Fruit fly (Drosophila melanogaster) whole organism, embryonic: Measurements from ENCODE around the gene vkg.

Experiments used
- B-H1 ChIP-seq: fragments of 200-800 bp; sonication (Bioruptor generic); IDR thresholded peaks from 3 replicates; pipeline ENCODE4 v1.3.6; 2022; ENCODE audit warnings: missing biosample characterization, missing genetic modification characterization
- CG10267 ChIP-seq: fragments of 200-800 bp; sonication (Bioruptor generic); optimal IDR thresholded peaks from 2 replicates; lab custom pipeline; 2018; ENCODE audit warnings: missing biosample characterization, mild to moderate bottlenecking, missing genetic modification characterization, moderate library complexity
- CG12659 ChIP-seq: fragments of 200-800 bp; sonication (Bioruptor generic); optimal IDR thresholded peaks from 3 replicates; lab custom pipeline; 2017; ENCODE audit warnings: mild to moderate bottlenecking, missing biosample characterization, missing genetic modification reagents, missing genetic modification characterization
- CG13424 ChIP-seq: fragments of 200-800 bp; sonication (Bioruptor generic); optimal IDR thresholded peaks from 2 replicates; lab custom pipeline; 2019; ENCODE audit warnings: missing biosample characterization, mild to moderate bottlenecking, missing genetic modification characterization, moderate library complexity
- CG13624 ChIP-seq: fragments of 200-800 bp; sonication (Bioruptor generic); optimal IDR thresholded peaks from 2 replicates; lab custom pipeline; 2016; ENCODE audit warnings: missing biosample characterization, missing genetic modification characterization
- CG1647 ChIP-seq: fragments of 200-800 bp; sonication (Bioruptor generic); optimal IDR thresholded peaks from 3 replicates; lab custom pipeline; 2016; ENCODE audit warnings: missing biosample characterization, missing genetic modification characterization
- CG17612 ChIP-seq: fragments of 200-800 bp; sonication (Bioruptor generic); IDR thresholded peaks from 2 replicates; pipeline ENCODE4 v1.3.6; 2022; ENCODE audit warnings: missing biosample characterization, missing genetic modification characterization
- CG2116 ChIP-seq: fragments of 200-800 bp; sonication (Bioruptor generic); optimal IDR thresholded peaks from 3 replicates; lab custom pipeline; 2018; ENCODE audit warnings: missing biosample characterization, mild to moderate bottlenecking, missing genetic modification characterization
- CG2875 ChIP-seq: fragments of 200-800 bp; sonication (Bioruptor generic); optimal IDR thresholded peaks from 2 replicates; lab custom pipeline; 2017; ENCODE audit warnings: missing biosample characterization, mild to moderate bottlenecking, missing genetic modification characterization, missing genetic modification reagents
- CG31224 ChIP-seq: fragments of 200-800 bp; sonication (Bioruptor generic); IDR thresholded peaks from 2 replicates; pipeline ENCODE4 v1.3.6; 2022; ENCODE audit warnings: missing biosample characterization, missing genetic modification characterization
- CG43689 ChIP-seq: fragments of 200-800 bp; sonication (Bioruptor generic); IDR thresholded peaks from 2 replicates; pipeline ENCODE4 v1.3.6; 2022; ENCODE audit warnings: missing biosample characterization, missing genetic modification characterization
- CG8281 ChIP-seq: fragments of 200-800 bp; sonication (Bioruptor generic); optimal IDR thresholded peaks from 2 replicates; lab custom pipeline; 2018; ENCODE audit warnings: missing biosample characterization, mild to moderate bottlenecking, missing genetic modification characterization, moderate library complexity
- CG8388 ChIP-seq: fragments of 200-800 bp; sonication (Bioruptor generic); optimal IDR thresholded peaks from 2 replicates; lab custom pipeline; 2019; ENCODE audit warnings: missing biosample characterization, mild to moderate bottlenecking, missing genetic modification characterization, moderate library complexity
- CG8924 ChIP-seq: fragments of 200-800 bp; optimal IDR thresholded peaks from 3 replicates; lab custom pipeline; 2019; ENCODE audit warnings: missing biosample characterization, mild to moderate bottlenecking, missing genetic modification characterization, moderate library complexity
- CG9727 ChIP-seq: fragments of 200-800 bp; sonication (Bioruptor generic); optimal IDR thresholded peaks from 3 replicates; lab custom pipeline; 2017; ENCODE audit warnings: missing biosample characterization, mild to moderate bottlenecking, missing genetic modification characterization
- CG9817 ChIP-seq: fragments of 200-800 bp; sonication (Bioruptor generic); optimal IDR thresholded peaks from 2 replicates; lab custom pipeline; 2018; ENCODE audit warnings: missing biosample characterization, mild to moderate bottlenecking, missing genetic modification characterization, moderate library complexity
- CTCF ChIP-seq: fragments of 200-800 bp; sonication (Bioruptor generic); optimal IDR thresholded peaks from 2 replicates; lab custom pipeline; 2017; ENCODE audit warnings: missing biosample characterization, mild to moderate bottlenecking, missing genetic modification characterization, moderate library complexity
- Chrac-16 ChIP-seq: fragments of 200-800 bp; sonication (Bioruptor generic); optimal IDR thresholded peaks from 3 replicates; lab custom pipeline; 2016; ENCODE audit warnings: missing biosample characterization, missing genetic modification characterization
- CkIIα-i1 ChIP-seq: fragments of 200-800 bp; sonication (Bioruptor generic); IDR thresholded peaks from 2 replicates; pipeline ENCODE4 v1.3.6; 2022; ENCODE audit warnings: missing biosample characterization, missing genetic modification characterization
- Dip3 ChIP-seq: fragments of 200-800 bp; sonication (Bioruptor generic); optimal IDR thresholded peaks from 3 replicates; lab custom pipeline; 2016; ENCODE audit warnings: missing biosample characterization, missing genetic modification characterization
- Doc2 ChIP-seq: fragments of 200-800 bp; sonication (Bioruptor generic); IDR thresholded peaks from 2 replicates; pipeline ENCODE4 v1.3.6; 2022; ENCODE audit warnings: missing biosample characterization, missing genetic modification characterization
- Ets97D ChIP-seq: fragments of 200-800 bp; sonication (Bioruptor generic); optimal IDR thresholded peaks from 3 replicates; lab custom pipeline; 2016; ENCODE audit warnings: missing biosample characterization, missing genetic modification characterization
- HHEX ChIP-seq: fragments of 200-800 bp; sonication (Bioruptor generic); optimal IDR thresholded peaks from 3 replicates; lab custom pipeline; 2017; ENCODE audit warnings: missing biosample characterization, mild to moderate bottlenecking, missing genetic modification characterization, missing genetic modification reagents
- HmgD ChIP-seq: fragments of 200-800 bp; sonication (Bioruptor generic); optimal IDR thresholded peaks from 3 replicates; lab custom pipeline; 2016; ENCODE audit warnings: missing biosample characterization, missing genetic modification characterization
- Med ChIP-seq: fragments of 200-800 bp; sonication (Bioruptor generic); peaks from one replicate; lab custom pipeline; 2016; ENCODE audit warnings: missing biosample characterization, missing genetic modification characterization, mild to moderate bottlenecking, inconsistent platforms, moderate library complexity
- Neu2 ChIP-seq: fragments of 200-800 bp; sonication (Bioruptor generic); optimal IDR thresholded peaks from 3 replicates; lab custom pipeline; 2016; ENCODE audit warnings: missing biosample characterization, missing genetic modification characterization, borderline replicate concordance
- Sry-δ ChIP-seq: fragments of 200-800 bp; sonication (Bioruptor generic); optimal IDR thresholded peaks from 2 replicates; lab custom pipeline; 2016; ENCODE audit warnings: missing biosample characterization, missing genetic modification characterization
- chn ChIP-seq: fragments of 200-800 bp; sonication (Bioruptor generic); optimal IDR thresholded peaks from 2 replicates; lab custom pipeline; 2016; ENCODE audit warnings: missing biosample characterization, missing genetic modification characterization
- eyg ChIP-seq: fragments of 200-800 bp; sonication (Bioruptor generic); optimal IDR thresholded peaks from 3 replicates; lab custom pipeline; 2016; ENCODE audit warnings: missing biosample characterization, missing genetic modification characterization
- grn ChIP-seq: fragments of 200-800 bp; sonication (Bioruptor generic); optimal IDR thresholded peaks from 3 replicates; lab custom pipeline; 2017; ENCODE audit warnings: missing biosample characterization, missing genetic modification characterization
- gsb-n ChIP-seq: fragments of 200-800 bp; sonication (Bioruptor generic); optimal IDR thresholded peaks from 3 replicates; lab custom pipeline; 2018; ENCODE audit warnings: missing biosample characterization, mild to moderate bottlenecking, missing genetic modification characterization
- nerfin-2 ChIP-seq: fragments of 200-800 bp; sonication (Bioruptor generic); IDR thresholded peaks from 2 replicates; pipeline ENCODE4 v1.3.6; 2022; ENCODE audit warnings: missing biosample characterization, missing genetic modification characterization; ENCODE audit not compliant: partially characterized antibody
- nmo ChIP-seq: fragments of 200-800 bp; sonication (Bioruptor generic); optimal IDR thresholded peaks from 2 replicates; lab custom pipeline; 2018; ENCODE audit warnings: missing biosample characterization, mild to moderate bottlenecking, missing genetic modification characterization, moderate library complexity
- nom ChIP-seq: fragments of 200-800 bp; sonication (Bioruptor generic); optimal IDR thresholded peaks from 2 replicates; lab custom pipeline; 2017; ENCODE audit warnings: missing biosample characterization, missing genetic modification characterization, mild to moderate bottlenecking, moderate library complexity, missing genetic modification reagents
- phol ChIP-seq: fragments of 200-800 bp; sonication (Bioruptor generic); optimal IDR thresholded peaks from 3 replicates; lab custom pipeline; 2018; ENCODE audit warnings: missing biosample characterization, mild to moderate bottlenecking, missing genetic modification characterization, moderate library complexity
- pzg ChIP-seq: fragments of 200-800 bp; sonication (Bioruptor generic); optimal IDR thresholded peaks from 3 replicates; lab custom pipeline; 2018; ENCODE audit warnings: missing biosample characterization, mild to moderate bottlenecking, missing genetic modification characterization, moderate library complexity
- row ChIP-seq: fragments of 200-800 bp; sonication (Bioruptor generic); IDR thresholded peaks from 3 replicates; pipeline ENCODE4 v1.3.6; 2022; ENCODE audit warnings: missing biosample characterization, missing genetic modification characterization
- sd ChIP-seq: fragments of 200-800 bp; sonication (Bioruptor generic); optimal IDR thresholded peaks from 3 replicates; lab custom pipeline; 2018; ENCODE audit warnings: missing biosample characterization, mild to moderate bottlenecking, missing genetic modification characterization, moderate library complexity
- slbo ChIP-seq: fragments of 200-800 bp; sonication (Bioruptor generic); IDR thresholded peaks from 2 replicates; pipeline ENCODE4 v1.3.6; 2022; ENCODE audit warnings: missing biosample characterization, missing genetic modification characterization
- sob ChIP-seq: fragments of 200-800 bp; sonication (Bioruptor generic); IDR thresholded peaks from 2 replicates; pipeline ENCODE4 v1.3.6; 2022; ENCODE audit warnings: missing biosample characterization, missing genetic modification characterization
- sug ChIP-seq: fragments of 200-800 bp; optimal IDR thresholded peaks from 2 replicates; lab custom pipeline; 2019; ENCODE audit warnings: missing biosample characterization, mild to moderate bottlenecking, missing genetic modification characterization, moderate library complexity
- tap ChIP-seq: fragments of 200-800 bp; optimal IDR thresholded peaks from 3 replicates; lab custom pipeline; 2019; ENCODE audit warnings: missing biosample characterization, mild to moderate bottlenecking, missing genetic modification characterization, moderate library complexity
- vfl ChIP-seq: fragments of 200-800 bp; sonication (Bioruptor generic); optimal IDR thresholded peaks from 2 replicates; lab custom pipeline; 2016; ENCODE audit warnings: missing biosample characterization, missing genetic modification characterization
- zen ChIP-seq: fragments of 200-800 bp; sonication (Bioruptor generic); optimal IDR thresholded peaks from 3 replicates; lab custom pipeline; 2018; ENCODE audit warnings: missing biosample characterization, mild to moderate bottlenecking, missing genetic modification characterization, moderate library complexity

Gene vkg

DNA sequence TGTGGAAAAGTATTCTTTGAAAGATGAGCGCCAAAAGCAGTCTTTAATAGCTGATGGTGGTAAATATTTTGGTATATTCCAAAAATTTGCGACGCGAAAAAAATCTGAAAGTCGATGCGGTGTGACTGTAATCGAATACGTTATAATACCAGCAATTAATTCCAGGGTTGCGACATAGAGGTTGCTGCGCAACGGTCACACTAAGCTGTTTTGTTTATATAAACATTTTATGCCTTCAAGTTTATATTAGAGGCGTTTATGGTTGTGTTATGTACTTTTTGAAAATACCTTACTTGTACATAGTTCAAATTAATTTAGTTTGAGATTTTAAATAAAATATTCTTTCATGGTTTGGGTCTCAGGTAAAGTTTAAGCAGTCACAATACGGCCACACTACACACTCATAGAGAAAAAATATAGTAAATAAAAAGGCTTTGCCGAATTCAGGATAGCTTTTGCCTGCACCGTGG is 56.6 kb downstream of the vkg start, which contains the start of gene CG14043 (continued):
- TF ChIP-seq Dip3 (GFP tag; lab: Kevin White, UChicago), result peak; percentile 32
- no peak for TF ChIP-seq CG8281 (tag; lab: Kevin White, UChicago)
- no peak for TF ChIP-seq grn
- peak; percentile 42 for TF ChIP-seq CG13424 (tag; lab: Kevin White, UChicago)
- peak; percentile 61 for TF ChIP-seq HmgD (GFP tag; lab: Kevin White, UChicago)
- no peak for TF ChIP-seq vfl (GFP tag; lab: Kevin White, UChicago)
- TF ChIP-seq CG13624 (GFP tag; lab: Kevin White, UChicago), result peak; percentile 54
- peak; percentile 66 for TF ChIP-seq CG8924
- TF ChIP-seq sd (tag; lab: Kevin White, UChicago), result peak; percentile 71
- peak; percentile 94 for TF ChIP-seq pzg (GFP tag; lab: Kevin White, UChicago)
- TF ChIP-seq CG1647 (GFP tag; lab: Kevin White, UChicago), result peak; percentile 29
- TF ChIP-seq CG31224 (GFP tag; lab: Robert Waterston, UW), result no peak
- TF ChIP-seq eyg (GFP tag; lab: Kevin White, UChicago), result no peak
- peak; percentile 59 for TF ChIP-seq slbo
- no peak for TF ChIP-seq CG2875 (GFP tag; lab: Kevin White, UChicago)
- TF ChIP-seq B-H1 (GFP tag; lab: Robert Waterston, UW), result no peak
- no peak for TF ChIP-seq nerfin-2
- TF ChIP-seq gsb-n, result no peak
- TF ChIP-seq Chrac-16 (GFP tag; lab: Kevin White, UChicago), result peak; percentile 17
- TF ChIP-seq CG9817 (tag; lab: Kevin White, UChicago), result peak; percentile 13
- peak; percentile 46 for TF ChIP-seq sug (tag; lab: Kevin White, UChicago)
- peak; percentile 68 for TF ChIP-seq zen (tag; lab: Kevin White, UChicago)
- TF ChIP-seq Sry-δ, result peak; percentile 56
- no peak for TF ChIP-seq CkIIα-i1 (GFP tag; lab: Robert Waterston, UW)
- TF ChIP-seq CG2116 (GFP tag; lab: Kevin White, UChicago), result peak; percentile 55
- TF ChIP-seq CTCF (GFP tag; lab: Kevin White, UChicago), result peak; percentile 17
- no peak for TF ChIP-seq CG17612 (GFP tag; lab: Robert Waterston, UW)
- TF ChIP-seq Doc2, result no peak
- TF ChIP-seq CG43689 (GFP tag; lab: Robert Waterston, UW), result no peak
- TF ChIP-seq phol (tag; lab: Kevin White, UChicago), result peak; percentile 72
- 0 out of 2 replicates have a peak, but pooled peaks have one; percentile 9 for TF ChIP-seq sob (GFP tag; lab: Robert Waterston, UW)
- TF ChIP-seq chn (GFP tag; lab: Kevin White, UChicago), result peak; percentile 37
- TF ChIP-seq row (GFP tag; lab: Robert Waterston, UW), result peak; percentile 55
- peak; percentile 80 for TF ChIP-seq nmo (GFP tag; lab: Kevin White, UChicago)
- peak; percentile 91 for TF ChIP-seq CG12659 (GFP tag; lab: Kevin White, UChicago)
- peak; percentile 4 for TF ChIP-seq Neu2 (GFP tag; lab: Kevin White, UChicago)
- peak; percentile 73 for TF ChIP-seq Med (GFP tag; lab: Kevin White, UChicago)
- no peak for TF ChIP-seq CG8388 (GFP tag; lab: Kevin White, UChicago)
- no peak for TF ChIP-seq nom (GFP tag; lab: Kevin White, UChicago)
- no peak for TF ChIP-seq tap (tag; lab: Kevin White, UChicago)
- TF ChIP-seq CG9727 (GFP tag; lab: Kevin White, UChicago), result peak; percentile 14
- TF ChIP-seq HHEX (GFP tag; lab: Kevin White, UChicago), result no peak
- TF ChIP-seq CG10267, result peak; percentile 68
- TF ChIP-seq Ets97D, result peak; percentile 81
